Worm (Caenorhabditis elegans) whole organism, dauer: ENCODE results near the gene F19G12.1.
"Not testable (repeated sequence)": the region's sequence is repeated elsewhere in the genome, so short reads cannot be mapped to it uniquely, and the experiment has no call there.

Experiments
- unc-62 ChIP-seq: sonication (generic microtip); optimal IDR thresholded peaks from 2 replicates; lab custom pipeline; 2017; ENCODE audit warnings: missing biosample characterization, missing genetic modification reagents, missing genetic modification characterization

Gene F19G12.1

DNA sequence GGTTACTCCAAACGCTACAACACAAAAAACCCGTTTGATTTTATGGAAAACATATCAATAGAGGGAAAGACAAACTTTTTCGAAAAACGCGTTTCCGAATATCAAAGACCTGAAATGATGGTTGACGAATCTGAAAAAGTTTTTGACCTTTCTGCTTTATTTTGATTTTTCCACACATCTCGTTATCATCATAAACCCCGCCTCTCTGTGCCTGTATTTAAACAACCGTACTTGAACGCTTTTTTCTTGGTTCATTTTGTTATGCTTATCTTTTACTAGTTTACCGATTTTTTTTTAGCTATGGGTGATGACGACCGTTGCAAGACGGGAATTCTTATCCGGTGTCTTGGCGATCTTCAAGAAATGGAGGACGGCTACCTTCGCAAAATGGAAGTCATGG is at the start of gene F19G12.1:
Gene F19G12.1, plus strand, starts transcription at position 301 of the 400 bp plus-strand sequence.
- not testable (repeated sequence) for TF ChIP-seq unc-62 (GFP tag; lab: Kevin White, UChicago)

ce11 chrX:1381565-1381964 is 49.2 kb upstream of the F19G12.1 start, which contains the start of gene F56C3.10:
Gene F56C3.10 (minus strand): TSS chrX:1381665.
- TF ChIP-seq unc-62 (GFP tag; lab: Kevin White, UChicago): no peak

- TF ChIP-seq unc-62 (GFP tag; lab: Kevin White, UChicago): no peak
These were observed 47.3 kb upstream of the F19G12.1 start for ce11 chrX:1383546-1383945.

- TF ChIP-seq unc-62 (GFP tag; lab: Kevin White, UChicago): no peak
These were observed 46.3 kb upstream of the F19G12.1 start, which contains the start of gene F56C3.8 for ce11 chrX:1384538-1384937. Gene F56C3.8 (minus strand): TSS chrX:1384638.

- TF ChIP-seq unc-62 (GFP tag; lab: Kevin White, UChicago): no peak
These were observed 43.9 kb upstream of the F19G12.1 start, which contains the start of gene F56C3.1 for ce11 chrX:1386893-1387367. Gene F56C3.1 (plus strand): TSS chrX:1387317.

- TF ChIP-seq unc-62 (GFP tag; lab: Kevin White, UChicago): no peak
These were observed 41.3 kb upstream of the F19G12.1 start for ce11 chrX:1389382-1389983.

ce11 chrX:1393891-1394290 is 36.9 kb upstream of the F19G12.1 start, which contains the start of gene F56C3.9:
Gene F56C3.9 (minus strand): TSS chrX:1393991.
- TF ChIP-seq unc-62 (GFP tag; lab: Kevin White, UChicago): no peak

- no peak for TF ChIP-seq unc-62 (GFP tag; lab: Kevin White, UChicago)
These were observed 36.4 kb upstream of the F19G12.1 start for ce11 chrX:1394437-1394836.

DNA sequence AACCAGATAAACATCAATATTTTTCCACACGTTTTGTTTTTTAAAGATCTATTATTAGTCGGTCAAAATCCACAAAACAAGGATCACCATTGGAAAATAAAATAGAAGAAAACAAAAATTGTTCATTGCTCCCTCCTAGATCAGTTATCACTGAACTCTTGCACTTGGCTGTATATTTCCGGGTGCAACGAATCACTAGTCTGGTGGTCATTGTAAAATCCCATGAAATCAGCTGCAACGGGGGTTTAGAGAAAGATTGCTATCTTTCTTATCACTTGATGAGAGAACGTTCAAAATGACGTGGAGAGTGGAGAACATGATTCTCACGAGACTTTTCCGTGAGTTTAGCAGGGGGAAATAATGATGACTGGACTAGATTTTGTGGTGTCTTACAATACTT is 35.0 kb upstream of the F19G12.1 start:
- no peak for TF ChIP-seq unc-62 (GFP tag; lab: Kevin White, UChicago)

DNA sequence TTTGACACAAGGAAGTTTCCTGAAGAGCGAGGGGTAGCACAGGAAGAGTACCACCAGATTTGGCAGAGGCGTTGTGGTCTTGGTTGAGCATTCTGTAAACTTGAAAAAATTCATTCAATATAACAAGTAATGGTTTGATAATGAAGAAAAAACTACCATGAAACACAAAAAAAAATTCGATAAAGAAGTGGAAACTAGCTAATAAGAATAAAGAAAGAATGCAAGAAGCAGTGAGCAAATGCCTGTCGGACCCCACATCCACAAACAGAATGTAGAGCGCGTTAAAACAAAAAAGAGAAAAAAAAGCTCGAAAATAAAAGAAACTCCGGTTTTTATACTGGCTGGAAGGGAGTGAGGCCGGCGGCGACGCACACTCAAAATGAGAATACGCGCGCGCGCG is 33.3 kb upstream of the F19G12.1 start, which contains the start of gene H39E20.1:
Gene H39E20.1, minus strand, starts transcription at position 101 of the 400 bp plus-strand sequence.
- no peak for TF ChIP-seq unc-62 (GFP tag; lab: Kevin White, UChicago)

DNA sequence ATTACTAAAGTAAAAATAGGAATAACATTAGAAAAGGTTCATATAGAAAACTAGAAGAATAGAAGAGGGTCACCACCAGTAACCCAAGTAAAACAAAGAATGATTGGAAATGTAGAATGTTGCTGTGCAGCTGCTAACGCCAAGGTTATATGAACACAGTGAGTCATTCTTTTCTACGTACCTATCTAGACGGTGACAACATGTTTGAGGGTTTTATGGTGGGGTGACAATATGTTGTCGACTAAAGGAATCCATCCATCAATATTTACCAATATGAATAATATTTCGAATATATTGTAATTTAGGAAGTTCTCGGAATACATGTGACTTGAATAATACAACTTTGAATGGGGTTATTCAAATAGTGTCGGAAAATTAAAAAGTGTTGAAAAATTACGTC is 29.5 kb upstream of the F19G12.1 start, which contains the start of gene ZK402.5:
Gene ZK402.5, minus strand, starts transcription at position 101 of the 400 bp plus-strand sequence.
- TF ChIP-seq unc-62 (GFP tag; lab: Kevin White, UChicago): no peak

DNA sequence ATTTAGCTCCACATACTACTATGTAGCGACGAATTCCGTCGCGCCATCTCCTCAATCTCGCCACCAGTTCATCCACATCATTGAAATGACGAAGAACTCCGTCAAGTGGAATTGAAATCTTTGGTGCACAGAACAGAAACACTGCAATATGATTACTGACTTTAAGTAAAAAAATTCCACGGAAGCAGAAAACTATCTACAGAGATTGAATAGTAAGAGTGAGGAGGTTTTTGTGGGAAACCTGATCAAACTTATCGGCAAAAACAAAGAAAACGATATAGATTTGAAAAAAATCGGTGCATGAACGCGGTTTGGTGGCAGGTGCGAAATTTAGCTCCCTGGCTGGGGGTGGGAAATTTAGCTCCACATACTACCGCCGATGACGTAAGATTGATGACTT is 27.4 kb upstream of the F19G12.1 start, which contains the start of gene ZK402.2:
Gene ZK402.2, plus strand, starts transcription at position 301 of the 400 bp plus-strand sequence.
- not testable (repeated sequence) for TF ChIP-seq unc-62 (GFP tag; lab: Kevin White, UChicago)

DNA sequence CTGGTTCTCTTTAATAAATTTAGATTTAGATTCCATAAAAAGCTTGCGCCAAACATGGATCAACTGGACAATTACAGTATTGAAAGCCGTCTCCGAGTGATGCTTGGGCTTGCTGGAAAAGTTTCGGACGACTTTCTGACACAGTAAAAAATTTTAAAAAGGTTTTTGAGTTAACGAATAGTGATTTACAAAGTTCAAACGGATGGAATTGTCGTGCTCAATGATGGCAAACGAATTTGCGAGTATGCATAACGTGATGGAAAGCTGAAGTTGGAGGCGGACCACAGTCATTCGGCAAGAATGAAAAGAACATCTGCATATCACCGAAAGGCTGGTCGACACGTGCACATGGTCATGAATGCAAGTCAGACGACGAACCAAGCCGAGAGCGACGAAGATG is 26.8 kb upstream of the F19G12.1 start, which contains the start of gene ZK402.1:
Gene ZK402.1, plus strand, starts transcription at position 301 of the 400 bp plus-strand sequence.
- TF ChIP-seq unc-62 (GFP tag; lab: Kevin White, UChicago): not testable (repeated sequence)

DNA sequence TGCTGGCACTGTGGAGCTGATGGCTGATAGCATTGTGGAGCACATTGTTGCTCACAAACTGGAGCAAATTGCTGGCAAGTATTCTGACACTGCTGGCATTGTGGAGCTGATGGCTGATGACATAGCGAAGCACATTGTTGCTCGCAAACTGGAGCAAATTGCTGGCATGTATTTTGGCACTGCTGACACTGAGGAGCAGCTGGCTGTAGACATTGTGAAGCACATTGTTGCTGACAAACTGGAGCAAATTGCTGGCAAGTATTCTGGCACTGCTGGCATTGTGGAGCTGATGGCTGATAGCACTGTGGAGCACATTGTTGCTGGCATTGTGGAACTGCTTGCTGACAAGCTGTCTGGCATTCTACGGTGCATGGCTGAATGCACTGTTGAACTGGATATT is 21.6 kb upstream of the F19G12.1 start:
- no peak for TF ChIP-seq unc-62 (GFP tag; lab: Kevin White, UChicago)

ce11 chrX:1410552-1410951 is 20.3 kb upstream of the F19G12.1 start, which contains the start of gene abu-2:
Gene abu-2 (minus strand): TSS chrX:1410652.
- no peak for TF ChIP-seq unc-62 (GFP tag; lab: Kevin White, UChicago)

ce11 chrX:1412844-1413243 is 18.0 kb upstream of the F19G12.1 start, which contains the start of gene srh-19:
Gene srh-19 (plus strand): TSS chrX:1413144.
- no peak for TF ChIP-seq unc-62 (GFP tag; lab: Kevin White, UChicago)
